Fruit fly (Drosophila melanogaster) whole organism, wandering third instar larva: ENCODE results near the gene amos.
A peak's percentile ranks its signal among the peaks of the same experiment; 100 is the strongest.

Source experiments
- Abd-B ChIP-seq: fragments of >200 bp; optimal IDR thresholded peaks from 2 replicates; lab custom pipeline; 2017; ENCODE audit warnings: missing biosample characterization, missing genetic modification characterization
- CG32264 ChIP-seq: fragments of 200-800 bp; sonication (Bioruptor generic); optimal IDR thresholded peaks from 2 replicates; lab custom pipeline; 2016; ENCODE audit warnings: missing biosample characterization, missing genetic modification characterization
- CG9705 ChIP-seq: fragments of 200-800 bp; sonication (Bioruptor generic); optimal IDR thresholded peaks from 2 replicates; lab custom pipeline; 2018; ENCODE audit warnings: missing biosample characterization, mild to moderate bottlenecking, missing genetic modification characterization
- CrebA ChIP-seq: fragments of 200-800 bp; sonication (Bioruptor generic); optimal IDR thresholded peaks from 2 replicates; lab custom pipeline; 2016; ENCODE audit warnings: missing biosample characterization, mild to moderate bottlenecking, missing genetic modification characterization, borderline replicate concordance
- Dfd ChIP-seq: fragments of >200 bp; optimal IDR thresholded peaks from 2 replicates; lab custom pipeline; 2017; ENCODE audit warnings: missing biosample characterization, missing genetic modification characterization
- Dif ChIP-seq: fragments of 200-275, 200-300 bp; sonication (Bioruptor generic); optimal IDR thresholded peaks from 2 replicates; lab custom pipeline; 2018; ENCODE audit warnings: missing biosample characterization, missing genetic modification characterization; ENCODE audit not compliant: partially characterized antibody
- GATAd ChIP-seq: sonication (Bioruptor generic); optimal IDR thresholded peaks from 2 replicates; lab custom pipeline; 2016; ENCODE audit warnings: missing biosample characterization, missing genetic modification characterization
- HLH106 ChIP-seq: fragments of 200-800 bp; optimal IDR thresholded peaks from 3 replicates; lab custom pipeline; 2019; ENCODE audit warnings: missing biosample characterization, mild to moderate bottlenecking, missing genetic modification characterization, moderate library complexity
- Hnf4 ChIP-seq: fragments of 200-800 bp; sonication (Bioruptor generic); optimal IDR thresholded peaks from 2 replicates; lab custom pipeline; 2016; ENCODE audit warnings: missing biosample characterization, mild to moderate bottlenecking, missing genetic modification characterization
- Hr78 ChIP-seq: fragments of >200 bp; optimal IDR thresholded peaks from 2 replicates; lab custom pipeline; 2017; ENCODE audit warnings: missing biosample characterization, missing genetic modification characterization
- Hr83 ChIP-seq: fragments of 200-300 bp; sonication (Bioruptor generic); optimal IDR thresholded peaks from 2 replicates; lab custom pipeline; 2016; ENCODE audit warnings: missing biosample characterization, mild to moderate bottlenecking, missing genetic modification characterization, moderate library complexity; ENCODE audit not compliant: poor library complexity, severe bottlenecking
- Jra ChIP-seq: sonication (Bioruptor generic); optimal IDR thresholded peaks from 2 replicates; lab custom pipeline; 2016; ENCODE audit warnings: missing biosample characterization, missing genetic modification characterization
- Mio ChIP-seq: sonication (Bioruptor generic); optimal IDR thresholded peaks from 2 replicates; lab custom pipeline; 2016; ENCODE audit warnings: missing biosample characterization, missing genetic modification characterization
- Myc ChIP-seq: fragments of >200 bp; optimal IDR thresholded peaks from 2 replicates; lab custom pipeline; 2017
- N ChIP-seq: fragments of >200 bp; optimal IDR thresholded peaks from 2 replicates; lab custom pipeline; 2018; ENCODE audit warnings: missing biosample characterization, missing external identifiers, missing genetic modification characterization
- OdsH ChIP-seq: fragments of 200-800 bp; sonication (Bioruptor generic); optimal IDR thresholded peaks from 2 replicates; lab custom pipeline; 2016; ENCODE audit warnings: missing biosample characterization, mild to moderate bottlenecking, missing genetic modification characterization
- Rel ChIP-seq, 2 experiments: fragments of 200-800 bp; sonication (Bioruptor generic) in 1 of 2; optimal IDR thresholded peaks; 2 replicates in 1 of 2; 3 replicates in 1 of 2; lab custom pipeline; 2016 to 2019; ENCODE audit warnings: mild to moderate bottlenecking in 2 of 2, missing biosample characterization in 2 of 2, missing genetic modification characterization in 2 of 2, moderate library complexity in 1 of 2
- Sp1 ChIP-seq: fragments of 200-800 bp; sonication (Bioruptor generic); optimal IDR thresholded peaks from 3 replicates; lab custom pipeline; 2019; ENCODE audit warnings: missing biosample characterization, mild to moderate bottlenecking, missing genetic modification characterization, moderate library complexity
- Vsx2 ChIP-seq: fragments of 200-300, 225-300 bp; sonication (Bioruptor generic); optimal IDR thresholded peaks from 2 replicates; lab custom pipeline; 2018; ENCODE audit warnings: missing biosample characterization, missing genetic modification characterization; ENCODE audit not compliant: partially characterized antibody
- brk ChIP-seq: fragments of 200-800 bp; sonication (Bioruptor generic); optimal IDR thresholded peaks from 2 replicates; lab custom pipeline; 2016; ENCODE audit warnings: missing biosample characterization, mild to moderate bottlenecking, missing genetic modification characterization
- dl ChIP-seq, 2 experiments: fragments of 175-275, 200-275 bp in 1 of 2; fragments of 200-275 bp in 1 of 2; sonication (Bioruptor generic); optimal IDR thresholded peaks; lab custom pipeline; 2018; ENCODE audit warnings: mild to moderate bottlenecking in 2 of 2, missing biosample characterization in 2 of 2, missing genetic modification characterization in 2 of 2, moderate library complexity in 2 of 2; ENCODE audit not compliant: partially characterized antibody in 2 of 2, insufficient read depth in 1 of 2
- dmrt93B ChIP-seq: fragments of 200-800 bp; sonication (Bioruptor generic); optimal IDR thresholded peaks from 2 replicates; lab custom pipeline; 2018; ENCODE audit warnings: missing biosample characterization, mild to moderate bottlenecking, missing genetic modification characterization
- ey ChIP-seq: fragments of 200-800 bp; sonication (Bioruptor generic); optimal IDR thresholded peaks from 2 replicates; lab custom pipeline; 2016; ENCODE audit warnings: missing biosample characterization, missing genetic modification characterization
- foxo ChIP-seq, 2 experiments: fragments of 200-800 bp; sonication (Bioruptor generic); optimal IDR thresholded peaks; 2 replicates in 1 of 2; 3 replicates in 1 of 2; lab custom pipeline; 2016 to 2017; ENCODE audit warnings: missing biosample characterization in 2 of 2, missing genetic modification characterization in 2 of 2
- fru ChIP-seq: fragments of 200-800 bp; sonication (Bioruptor generic); optimal IDR thresholded peaks from 3 replicates; lab custom pipeline; 2016; ENCODE audit warnings: missing biosample characterization, mild to moderate bottlenecking, missing genetic modification characterization
- h ChIP-seq: fragments of 200-800 bp; sonication (Bioruptor generic); optimal IDR thresholded peaks from 3 replicates; lab custom pipeline; 2016; ENCODE audit warnings: missing biosample characterization, mild to moderate bottlenecking, missing genetic modification characterization
- jim ChIP-seq: fragments of 175-275, 200-325 bp; sonication (Bioruptor generic); optimal IDR thresholded peaks from 2 replicates; lab custom pipeline; 2016; ENCODE audit warnings: missing biosample characterization, mild to moderate bottlenecking, missing genetic modification characterization
- lola ChIP-seq: fragments of >200 bp; optimal IDR thresholded peaks from 2 replicates; lab custom pipeline; 2017; ENCODE audit warnings: missing biosample characterization, missing genetic modification characterization
- pan ChIP-seq: fragments of >200 bp; optimal IDR thresholded peaks from 2 replicates; lab custom pipeline; 2017
- psq ChIP-seq: fragments of 200-800 bp; sonication (Bioruptor generic); optimal IDR thresholded peaks from 3 replicates; lab custom pipeline; 2017; ENCODE audit warnings: missing biosample characterization, mild to moderate bottlenecking, missing genetic modification characterization, moderate library complexity
- rgr ChIP-seq: fragments of 200-800 bp; sonication (Bioruptor generic); optimal IDR thresholded peaks from 3 replicates; lab custom pipeline; 2016; ENCODE audit warnings: missing biosample characterization, mild to moderate bottlenecking, missing genetic modification characterization
- sage ChIP-seq: fragments of 200-800 bp; sonication (Bioruptor generic); optimal IDR thresholded peaks from 2 replicates; lab custom pipeline; 2016; ENCODE audit warnings: missing biosample characterization, mild to moderate bottlenecking, missing genetic modification characterization
- sv ChIP-seq: fragments of 200-800 bp; sonication (Bioruptor generic); optimal IDR thresholded peaks from 3 replicates; lab custom pipeline; 2016; ENCODE audit warnings: missing biosample characterization, missing genetic modification characterization
- tai ChIP-seq: sonication (Bioruptor generic); optimal IDR thresholded peaks from 2 replicates; lab custom pipeline; 2016; ENCODE audit warnings: missing biosample characterization, missing genetic modification characterization
- usp ChIP-seq: fragments of >200 bp; optimal IDR thresholded peaks from 2 replicates; lab custom pipeline; 2017; ENCODE audit warnings: missing biosample characterization, missing genetic modification characterization
- woc ChIP-seq: sonication (Bioruptor generic); optimal IDR thresholded peaks from 2 replicates; lab custom pipeline; 2016; ENCODE audit warnings: missing biosample characterization, mild to moderate bottlenecking, missing genetic modification characterization

amos gene

dm6 chr2L:18572428-18573136 lies 24.1 kb downstream of the amos start:
- TF ChIP-seq CrebA (GFP tag; lab: Kevin White, UChicago) (peak; percentile 47), psq (GFP tag; lab: Kevin White, UChicago) (peak; percentile 63), Rel (GFP tag; optimal IDR thresholded peaks at IDR 0.05; lab: Kevin White, UChicago) (peak; percentile 45), Rel (tag; optimal IDR thresholded peaks at IDR 0.05; lab: Kevin White, UChicago) (no peak), jim (peak; percentile 86), woc (GFP tag; lab: Kevin White, UChicago) (peak; percentile 83), HLH106 (tag; lab: Kevin White, UChicago) (peak; percentile 7), tai (GFP tag; lab: Kevin White, UChicago) (peak; percentile 36), usp (GFP tag; lab: Kevin White, UChicago) (no peak), Myc (lab: Kevin White, UChicago) (peak; percentile 85), Jra (GFP tag; lab: Kevin White, UChicago) (peak; percentile 29), Hnf4 (GFP tag; lab: Kevin White, UChicago) (peak; percentile 96), GATAd (GFP tag; lab: Kevin White, UChicago) (no peak), foxo (GFP tag; optimal IDR thresholded peaks at IDR 0.05; lab: Kevin White, UChicago) (peak in 1 of 2 experiments; percentile 8), Hr83 (peak; percentile 14), pan (lab: Kevin White, UChicago) (no peak)

- peak in 1 of 2 experiments; percentile 47 for TF ChIP-seq dl (GFP tag; optimal IDR thresholded peaks at IDR 0.05; lab: Kevin White, UChicago; ENCODE audit: insufficient read depth in 1 of 2, partially characterized antibody in 2 of 2)
- peak; percentile 38 for TF ChIP-seq rgr
- peak; percentile 83 for TF ChIP-seq Dif
- peak; percentile 29 for TF ChIP-seq h (GFP tag; lab: Kevin White, UChicago)
- peak; percentile 36 for TF ChIP-seq OdsH
- TF ChIP-seq Rel (GFP tag; optimal IDR thresholded peaks at IDR 0.05; lab: Kevin White, UChicago), result no peak
- TF ChIP-seq Rel (tag; optimal IDR thresholded peaks at IDR 0.05; lab: Kevin White, UChicago), result peak; percentile 42
- peak; percentile 49 for TF ChIP-seq jim
- no peak for TF ChIP-seq Dfd (GFP tag; lab: Kevin White, UChicago)
- peak; percentile 92 for TF ChIP-seq psq (GFP tag; lab: Kevin White, UChicago)
- TF ChIP-seq lola (GFP tag; lab: Kevin White, UChicago), result no peak
- no peak for TF ChIP-seq Hr78 (GFP tag; lab: Kevin White, UChicago)
- no peak for TF ChIP-seq ey (GFP tag; lab: Kevin White, UChicago)
- TF ChIP-seq Hnf4 (GFP tag; lab: Kevin White, UChicago), result peak; percentile 72
- TF ChIP-seq Sp1 (GFP tag; lab: Kevin White, UChicago), result peak; percentile 6
- peak; percentile 79 for TF ChIP-seq Hr83
- TF ChIP-seq Jra (GFP tag; lab: Kevin White, UChicago), result no peak
- TF ChIP-seq CG32264 (GFP tag; lab: Kevin White, UChicago), result no peak
These were observed 24.8 kb downstream of the amos start for dm6 chr2L:18571724-18572427.

- peak; percentile 55 for TF ChIP-seq h (GFP tag; lab: Kevin White, UChicago)
- no peak for TF ChIP-seq dl (GFP tag; optimal IDR thresholded peaks at IDR 0.05; lab: Kevin White, UChicago; ENCODE audit: insufficient read depth in 1 of 2, partially characterized antibody in 2 of 2)
These were observed 28.0 kb downstream of the amos start for dm6 chr2L:18568715-18569114.

dm6 chr2L:18567563-18567962 lies 29.2 kb downstream of the amos start:
- peak; percentile 46 for TF ChIP-seq Hnf4 (GFP tag; lab: Kevin White, UChicago)
- peak; percentile 69 for TF ChIP-seq tai (GFP tag; lab: Kevin White, UChicago)
- peak; percentile 12 for TF ChIP-seq CG32264 (GFP tag; lab: Kevin White, UChicago)
- no peak for TF ChIP-seq CrebA (GFP tag; lab: Kevin White, UChicago)
- TF ChIP-seq sv (GFP tag; lab: Kevin White, UChicago), result no peak
- TF ChIP-seq foxo (GFP tag; optimal IDR thresholded peaks at IDR 0.05; lab: Kevin White, UChicago), result peak in 1 of 2 experiments; percentile 64
- TF ChIP-seq woc (GFP tag; lab: Kevin White, UChicago), result no peak
- peak; percentile 70 for TF ChIP-seq rgr
- no peak for TF ChIP-seq N (GFP tag; lab: Kevin White, UChicago)
- no peak for TF ChIP-seq psq (GFP tag; lab: Kevin White, UChicago)
- no peak for TF ChIP-seq jim
- peak; percentile 7 for TF ChIP-seq dmrt93B (GFP tag; lab: Kevin White, UChicago)
- TF ChIP-seq usp (GFP tag; lab: Kevin White, UChicago), result no peak
- no peak for TF ChIP-seq Dfd (GFP tag; lab: Kevin White, UChicago)
- TF ChIP-seq HLH106 (tag; lab: Kevin White, UChicago), result no peak
- TF ChIP-seq Vsx2 (GFP tag; lab: Kevin White, UChicago), result no peak
- TF ChIP-seq fru, result peak; percentile 50
- TF ChIP-seq CG9705 (GFP tag; lab: Kevin White, UChicago), result no peak
- no peak for TF ChIP-seq Rel (GFP tag; optimal IDR thresholded peaks at IDR 0.05; lab: Kevin White, UChicago)
- no peak for TF ChIP-seq Rel (tag; optimal IDR thresholded peaks at IDR 0.05; lab: Kevin White, UChicago)
- no peak for TF ChIP-seq Mio (GFP tag; lab: Kevin White, UChicago)
- no peak for TF ChIP-seq pan (lab: Kevin White, UChicago)
- no peak for TF ChIP-seq sage (GFP tag; lab: Kevin White, UChicago)
- peak; percentile 37 for TF ChIP-seq Jra (GFP tag; lab: Kevin White, UChicago)
- TF ChIP-seq Abd-B (GFP tag; lab: Kevin White, UChicago), result no peak
- TF ChIP-seq OdsH, result peak; percentile 66
- no peak for TF ChIP-seq brk (GFP tag; lab: Kevin White, UChicago)
- no peak for TF ChIP-seq Hr78 (GFP tag; lab: Kevin White, UChicago)
- no peak for TF ChIP-seq dl (GFP tag; optimal IDR thresholded peaks at IDR 0.05; lab: Kevin White, UChicago; ENCODE audit: insufficient read depth in 1 of 2, partially characterized antibody in 2 of 2)
- TF ChIP-seq Hr83, result peak; percentile 69
- peak; percentile 67 for TF ChIP-seq h (GFP tag; lab: Kevin White, UChicago)
- no peak for TF ChIP-seq lola (GFP tag; lab: Kevin White, UChicago)
